Fruit fly (Drosophila melanogaster) whole organism, pupa: ENCODE results near the gene CG15047.

Source experiments
- CG10348 ChIP-seq: fragments of 200-800 bp; sonication (Bioruptor generic); IDR thresholded peaks from 2 replicates; pipeline ENCODE4 v1.3.6; 2022; ENCODE audit warnings: missing biosample characterization, missing genetic modification characterization
- CG15710 ChIP-seq: fragments of 200-800 bp; sonication (Bioruptor generic); optimal IDR thresholded peaks from 2 replicates; lab custom pipeline; 2018; ENCODE audit warnings: missing biosample characterization, mild to moderate bottlenecking, missing genetic modification characterization, moderate library complexity
- CG32121 ChIP-seq: fragments of 200-800 bp; sonication (Bioruptor generic); IDR thresholded peaks from 2 replicates; pipeline ENCODE4 v1.3.6; 2022; ENCODE audit warnings: missing biosample characterization, missing genetic modification characterization
- CG34367 ChIP-seq: fragments of 200-800 bp; sonication (Bioruptor generic); optimal IDR thresholded peaks from 2 replicates; lab custom pipeline; 2018; ENCODE audit warnings: missing biosample characterization, mild to moderate bottlenecking, missing genetic modification characterization
- CG4496 ChIP-seq: fragments of 200-800 bp; sonication (Bioruptor generic); IDR thresholded peaks from 3 replicates; pipeline ENCODE4 v1.3.6; 2022; ENCODE audit warnings: missing biosample characterization, missing genetic modification characterization
- CG8159 ChIP-seq: fragments of 200-800 bp; sonication (Bioruptor generic); optimal IDR thresholded peaks from 3 replicates; lab custom pipeline; 2018; ENCODE audit warnings: missing biosample characterization, mild to moderate bottlenecking, missing genetic modification characterization, moderate library complexity
- CG9948 ChIP-seq: fragments of 200-800 bp; sonication (Bioruptor generic); optimal IDR thresholded peaks from 2 replicates; lab custom pipeline; 2018; ENCODE audit warnings: missing biosample characterization, mild to moderate bottlenecking, missing genetic modification characterization, moderate library complexity
- EcR ChIP-seq: fragments of 200-800 bp; sonication (Bioruptor generic); optimal IDR thresholded peaks from 3 replicates; lab custom pipeline; 2019; ENCODE audit warnings: missing biosample characterization, missing genetic modification characterization, mild to moderate bottlenecking, moderate library complexity, missing genetic modification reagents
- Ets98B ChIP-seq: fragments of 200-800 bp; sonication (Bioruptor generic); IDR thresholded peaks from 2 replicates; pipeline ENCODE4 v1.3.6; 2022; ENCODE audit warnings: missing biosample characterization, missing genetic modification characterization
- Pif1A ChIP-seq: fragments of 200-800 bp; sonication (Bioruptor generic); optimal IDR thresholded peaks from 3 replicates; lab custom pipeline; 2016; ENCODE audit warnings: missing biosample characterization, missing genetic modification characterization
- Pif1B ChIP-seq: fragments of 200-800 bp; sonication (Bioruptor generic); optimal IDR thresholded peaks from 3 replicates; lab custom pipeline; 2016; ENCODE audit warnings: missing biosample characterization, missing genetic modification characterization
- Snoo ChIP-seq: fragments of 200-800 bp; sonication (Bioruptor generic); optimal IDR thresholded peaks from 3 replicates; lab custom pipeline; 2017; ENCODE audit warnings: missing biosample characterization, mild to moderate bottlenecking, missing genetic modification characterization, inconsistent platforms
- fd96Ca ChIP-seq: fragments of 200-800 bp; sonication (Bioruptor generic); IDR thresholded peaks from 3 replicates; pipeline ENCODE4 v1.3.6; 2022; ENCODE audit warnings: missing biosample characterization, missing genetic modification characterization
- gl ChIP-seq: fragments of 200-800 bp; sonication (Bioruptor generic); optimal IDR thresholded peaks from 2 replicates; lab custom pipeline; 2018; ENCODE audit warnings: missing biosample characterization, mild to moderate bottlenecking, missing genetic modification characterization

- TF ChIP-seq CG10348 (GFP tag; lab: Robert Waterston, UW) (no peak), CG9948 (no peak), CG32121 (GFP tag; lab: Robert Waterston, UW) (no peak), fd96Ca (GFP tag; lab: Robert Waterston, UW) (no peak), gl (tag; lab: Kevin White, UChicago) (no peak), Pif1A (no peak), Ets98B (no peak), EcR (GFP tag; lab: Kevin White, UChicago) (no peak), CG15710 (tag; lab: Kevin White, UChicago) (no peak), CG34367 (tag; lab: Kevin White, UChicago) (no peak), Pif1B (GFP tag; lab: Kevin White, UChicago) (no peak), Snoo (no peak), CG4496 (no peak), CG8159 (tag; lab: Kevin White, UChicago) (no peak)
Measured at dm6 chrX:18491941-18492340, 36.5 kb upstream of the CG15047 start, which contains the start of gene CG15044.
